Worm (Caenorhabditis elegans) whole organism, young adult: Measurements from ENCODE around the gene Y4C6B.1.
A peak's percentile ranks its signal among the peaks of the same experiment; 100 is the strongest.

Experiments
- B0019.2 ChIP-seq: fragments of 200-800 bp; sonication (Bioruptor generic); conservative IDR thresholded peaks from 2 replicates; pipeline ENCODE4 v1.3.6; 2022; ENCODE audit warnings: missing genetic modification reagents, missing genetic modification characterization, missing compliant biosample characterization
- C06A6.2 ChIP-seq: fragments of 200-800 bp; sonication (Bioruptor generic); conservative IDR thresholded peaks from 2 replicates; pipeline ENCODE4 v1.3.6; 2022; ENCODE audit warnings: missing genetic modification characterization, missing compliant biosample characterization
- F23B12.7 ChIP-seq: sonication (generic microtip); optimal IDR thresholded peaks from 2 replicates; lab custom pipeline; 2017; ENCODE audit warnings: missing genetic modification characterization, mild to moderate bottlenecking, missing compliant biosample characterization, antibody characterized with exemption, moderate library complexity; ENCODE audit not compliant: insufficient read depth
- F33H1.4 ChIP-seq: fragments of 200-800 bp; sonication (Bioruptor generic); IDR thresholded peaks from 2 replicates; pipeline ENCODE4 v1.3.6; 2022; ENCODE audit warnings: missing genetic modification reagents, missing genetic modification characterization, missing compliant biosample characterization
- F55B11.4 ChIP-seq: sonication (generic microtip); optimal IDR thresholded peaks from 2 replicates; lab custom pipeline; 2016; ENCODE audit warnings: missing compliant biosample characterization, missing genetic modification characterization, borderline replicate concordance; ENCODE audit not compliant: insufficient read depth
- K12H6.12 ChIP-seq: fragments of 200-800 bp; sonication (Bioruptor generic); optimal IDR thresholded peaks from 2 replicates; lab custom pipeline; 2018; ENCODE audit warnings: mild to moderate bottlenecking, missing genetic modification characterization, missing compliant biosample characterization
- Y53F4B.3 ChIP-seq: fragments of 200-800 bp; sonication (Bioruptor generic); IDR thresholded peaks from 2 replicates; pipeline ENCODE4 v1.3.6; 2022; ENCODE audit warnings: missing genetic modification reagents, missing genetic modification characterization, missing compliant biosample characterization
- ZK185.1 ChIP-seq: sonication (generic microtip); optimal IDR thresholded peaks from 2 replicates; lab custom pipeline; 2016; ENCODE audit warnings: mild to moderate bottlenecking, missing genetic modification characterization, missing compliant biosample characterization; ENCODE audit not compliant: poor library complexity, severe bottlenecking
- akir-1 ChIP-seq: fragments of 200-800 bp; sonication (Bioruptor generic); optimal IDR thresholded peaks from 2 replicates; lab custom pipeline; 2018; ENCODE audit warnings: mild to moderate bottlenecking, missing genetic modification characterization, moderate library complexity, missing compliant biosample characterization
- atf-7 ChIP-seq: sonication (generic microtip); optimal IDR thresholded peaks from 2 replicates; lab custom pipeline; 2017; ENCODE audit warnings: mild to moderate bottlenecking, missing genetic modification characterization, missing compliant biosample characterization
- bed-2 ChIP-seq: fragments of 200-800 bp; sonication (Bioruptor generic); IDR thresholded peaks from 2 replicates; pipeline ENCODE4 v1.3.6; 2022; ENCODE audit warnings: missing genetic modification reagents, missing genetic modification characterization, missing compliant biosample characterization
- ccch-3 ChIP-seq: fragments of 200-800 bp; sonication (Bioruptor generic); optimal IDR thresholded peaks from 2 replicates; lab custom pipeline; 2018; ENCODE audit warnings: mild to moderate bottlenecking, missing genetic modification characterization, missing compliant biosample characterization
- cebp-1 ChIP-seq, 2 experiments: fragments of 200-800 bp in 1 of 2; sonication (Bioruptor generic) in 1 of 2; sonication (generic microtip) in 1 of 2; IDR thresholded peaks in 1 of 2; optimal IDR thresholded peaks in 1 of 2; 2 replicates each; pipeline versions ENCODE4 v1.3.6 to Lab custom; 2017 to 2022; ENCODE audit warnings: missing compliant biosample characterization in 2 of 2, missing genetic modification characterization in 2 of 2, mild to moderate bottlenecking in 1 of 2, missing genetic modification reagents in 1 of 2, moderate library complexity in 1 of 2
- ceh-27 ChIP-seq: fragments of 200-800 bp; sonication (Bioruptor generic); optimal IDR thresholded peaks from 2 replicates; lab custom pipeline; 2018; ENCODE audit warnings: mild to moderate bottlenecking, missing genetic modification characterization, moderate library complexity, missing compliant biosample characterization
- dox-1 ChIP-seq: fragments of 200-800 bp; sonication (Bioruptor generic); IDR thresholded peaks from 2 replicates; pipeline ENCODE4 v1.3.6; 2022; ENCODE audit warnings: missing genetic modification reagents, missing genetic modification characterization, missing compliant biosample characterization
- ets-4 ChIP-seq: fragments of 200-800 bp; sonication (Bioruptor generic); optimal IDR thresholded peaks from 2 replicates; lab custom pipeline; 2018; ENCODE audit warnings: mild to moderate bottlenecking, missing genetic modification characterization, missing compliant biosample characterization
- gei-17 ChIP-seq: fragments of 200-800 bp; sonication (Bioruptor generic); optimal IDR thresholded peaks from 2 replicates; lab custom pipeline; 2018; ENCODE audit warnings: mild to moderate bottlenecking, missing genetic modification characterization, missing compliant biosample characterization
- hlh-12 ChIP-seq: sonication (generic microtip); optimal IDR thresholded peaks from 2 replicates; lab custom pipeline; 2016; ENCODE audit warnings: missing genetic modification characterization, missing compliant biosample characterization
- hrde-1 ChIP-seq: sonication (generic microtip); optimal IDR thresholded peaks from 2 replicates; lab custom pipeline; 2016; ENCODE audit warnings: missing genetic modification characterization, mild to moderate bottlenecking, missing compliant biosample characterization, moderate library complexity, missing genotype, missing genetic modification reagents, borderline replicate concordance
- let-526 ChIP-seq: fragments of 200-800 bp; sonication (Bioruptor generic); IDR thresholded peaks from 2 replicates; pipeline ENCODE4 v1.3.6; 2022; ENCODE audit warnings: missing genetic modification reagents, missing genetic modification characterization, missing compliant biosample characterization
- lin-54 ChIP-seq: fragments of 200-800 bp; sonication (Bioruptor generic); optimal IDR thresholded peaks from 2 replicates; lab custom pipeline; 2018; ENCODE audit warnings: mild to moderate bottlenecking, missing genetic modification characterization, missing compliant biosample characterization
- lsy-27 ChIP-seq: sonication (generic microtip); optimal IDR thresholded peaks from 2 replicates; lab custom pipeline; 2017; ENCODE audit warnings: missing genetic modification characterization, mild to moderate bottlenecking, missing compliant biosample characterization, antibody characterized with exemption, missing genotype, borderline replicate concordance; ENCODE audit not compliant: insufficient read depth
- nfya-2 ChIP-seq: fragments of 200-800 bp; sonication (Bioruptor generic); IDR thresholded peaks from 2 replicates; pipeline ENCODE4 v1.3.6; 2022; ENCODE audit warnings: missing genetic modification reagents, missing genetic modification characterization, missing compliant biosample characterization
- nfyb-1 ChIP-seq: fragments of 200-800 bp; sonication (Bioruptor generic); IDR thresholded peaks from 2 replicates; pipeline ENCODE4 v1.3.6; 2022; ENCODE audit warnings: missing genetic modification reagents, missing genetic modification characterization, missing compliant biosample characterization
- nhr-27 ChIP-seq: fragments of 200-800 bp; sonication (Bioruptor generic); optimal IDR thresholded peaks from 2 replicates; lab custom pipeline; 2018; ENCODE audit warnings: mild to moderate bottlenecking, missing genetic modification characterization, moderate library complexity, missing compliant biosample characterization
- nhr-80 ChIP-seq: sonication (generic microtip); optimal IDR thresholded peaks from 2 replicates; lab custom pipeline; 2016; ENCODE audit warnings: missing genetic modification characterization, missing compliant biosample characterization
- nhr-90 ChIP-seq: sonication (generic microtip); optimal IDR thresholded peaks from 2 replicates; lab custom pipeline; 2016; ENCODE audit warnings: missing genotype, mild to moderate bottlenecking, missing genetic modification characterization, missing compliant biosample characterization
- pbrm-1 ChIP-seq: fragments of 200-800 bp; sonication (Bioruptor generic); IDR thresholded peaks from 2 replicates; pipeline ENCODE4 v1.3.6; 2022; ENCODE audit warnings: missing genetic modification reagents, missing genetic modification characterization, missing compliant biosample characterization
- pha-4 ChIP-seq: fragments of 150-350 bp; sonication (generic microtip); optimal IDR thresholded peaks from 2 replicates; lab custom pipeline; 2014; ENCODE audit warnings: missing biosample characterization, missing genetic modification reagents, missing genetic modification characterization
- rcor-1 ChIP-seq: fragments of 200-800 bp; sonication (Bioruptor generic); IDR thresholded peaks from 2 replicates; pipeline ENCODE4 v1.3.6; 2022; ENCODE audit warnings: missing genetic modification reagents, missing genetic modification characterization, missing compliant biosample characterization
- rec-8 ChIP-seq, 2 experiments: sonication (generic microtip); optimal IDR thresholded peaks; 2 replicates each; lab custom pipeline; 2016; ENCODE audit warnings: mild to moderate bottlenecking in 2 of 2, missing genetic modification characterization in 2 of 2, missing genetic modification reagents in 2 of 2, missing genotype in 2 of 2, missing biosample characterization in 1 of 2, missing compliant biosample characterization in 1 of 2, moderate library complexity in 1 of 2
- sdz-38 ChIP-seq: sonication (generic microtip); optimal IDR thresholded peaks from 2 replicates; lab custom pipeline; 2016; ENCODE audit warnings: missing genotype, missing genetic modification characterization, missing compliant biosample characterization
- snpc-1.1 ChIP-seq: sonication (generic microtip); optimal IDR thresholded peaks from 2 replicates; lab custom pipeline; 2017; ENCODE audit warnings: missing genetic modification characterization, mild to moderate bottlenecking, missing compliant biosample characterization, antibody characterized with exemption, moderate library complexity, missing genotype, missing genetic modification reagents; ENCODE audit not compliant: insufficient read depth
- snpc-1.3 ChIP-seq: sonication (generic microtip); optimal IDR thresholded peaks from 2 replicates; lab custom pipeline; 2017; ENCODE audit warnings: missing genetic modification characterization, mild to moderate bottlenecking, missing compliant biosample characterization, antibody characterized with exemption, moderate library complexity, missing genotype, missing genetic modification reagents; ENCODE audit not compliant: insufficient read depth
- snpc-3.4 ChIP-seq: sonication (generic microtip); optimal IDR thresholded peaks from 2 replicates; lab custom pipeline; 2017; ENCODE audit warnings: missing genetic modification characterization, mild to moderate bottlenecking, missing compliant biosample characterization, antibody characterized with exemption, moderate library complexity, missing genotype, missing genetic modification reagents
- snpc-4 ChIP-seq, 5 experiments: fragments of 150-350 bp in 1 of 5; sonication (generic microtip) in 4 of 5; optimal IDR thresholded peaks; 2 replicates each; lab custom pipeline; 2014 to 2018; ENCODE audit warnings: missing genetic modification characterization in 5 of 5, missing biosample characterization in 3 of 5, antibody characterized with exemption in 2 of 5, mild to moderate bottlenecking in 2 of 5, missing compliant biosample characterization in 2 of 5, missing genotype in 2 of 5, moderate library complexity in 2 of 5, missing genetic modification reagents in 1 of 5
- tbp1 ChIP-seq: fragments of 200-800 bp; sonication (Bioruptor generic); optimal IDR thresholded peaks from 2 replicates; lab custom pipeline; 2018; ENCODE audit warnings: mild to moderate bottlenecking, missing genetic modification characterization, missing compliant biosample characterization
- tlf-1 ChIP-seq: fragments of 200-800 bp; sonication (Bioruptor generic); optimal IDR thresholded peaks from 2 replicates; lab custom pipeline; 2018; ENCODE audit warnings: mild to moderate bottlenecking, missing genetic modification characterization, missing compliant biosample characterization
- zfh-2 ChIP-seq: fragments of 200-800 bp; sonication (Bioruptor generic); conservative IDR thresholded peaks from 2 replicates; pipeline ENCODE4 v1.3.6; 2022; ENCODE audit warnings: missing genetic modification reagents, missing genetic modification characterization, missing compliant biosample characterization
- ztf-18 ChIP-seq: sonication (generic microtip); optimal IDR thresholded peaks from 2 replicates; lab custom pipeline; 2016; ENCODE audit warnings: missing genotype, mild to moderate bottlenecking, missing genetic modification characterization, missing compliant biosample characterization

Gene Y4C6B.1

ce11 chrIV:5344168-5344567, 10.1 kb upstream of the Y4C6B.1 start (continued):
- TF ChIP-seq tbp1 (GFP tag; lab: Kevin White, UChicago): peak; percentile 87
- TF ChIP-seq nhr-27: no peak
- TF ChIP-seq rec-8 (tag; optimal IDR thresholded peaks at IDR 0.05; lab: Kevin White, UChicago): no peak
- TF ChIP-seq hrde-1 (tag; lab: Kevin White, UChicago): no peak
- TF ChIP-seq lin-54 (GFP tag; lab: Kevin White, UChicago): peak; percentile 41
- no peak for TF ChIP-seq F55B11.4 (tag; lab: Kevin White, UChicago)
- peak; percentile 45 for TF ChIP-seq F23B12.7
- no peak for TF ChIP-seq gei-17 (GFP tag; lab: Kevin White, UChicago)
- no peak for TF ChIP-seq B0019.2 (GFP tag; lab: Robert Waterston, UW)
- no peak for TF ChIP-seq dox-1 (GFP tag; lab: Robert Waterston, UW)
- no peak for TF ChIP-seq ccch-3 (GFP tag; lab: Kevin White, UChicago)
- TF ChIP-seq akir-1 (GFP tag; lab: Kevin White, UChicago): no peak
- no peak for TF ChIP-seq pha-4 (tag; lab: Kevin White, UChicago)
- peak; percentile 21 for TF ChIP-seq nhr-80
- no peak for TF ChIP-seq ceh-27 (GFP tag; lab: Kevin White, UChicago)
- no peak for TF ChIP-seq hlh-12
- TF ChIP-seq lsy-27 (tag; lab: Kevin White, UChicago): no peak
- no peak for TF ChIP-seq Y53F4B.3 (GFP tag; lab: Robert Waterston, UW)
- TF ChIP-seq C06A6.2 (GFP tag; lab: Robert Waterston, UW): no peak
- TF ChIP-seq tlf-1: no peak
- TF ChIP-seq snpc-1.3: peak; percentile 36
- TF ChIP-seq nhr-90 (tag; lab: Kevin White, UChicago): peak; percentile 4
- TF ChIP-seq sdz-38 (tag; lab: Kevin White, UChicago): no peak
- TF ChIP-seq ztf-18 (tag; lab: Kevin White, UChicago): peak; percentile 30
- 0 out of 2 replicates have a peak, but pooled peaks have one; percentile 53 for TF ChIP-seq pbrm-1 (GFP tag; lab: Robert Waterston, UW)
- TF ChIP-seq ZK185.1 (tag; lab: Kevin White, UChicago): no peak
- no peak for TF ChIP-seq ets-4 (GFP tag; lab: Kevin White, UChicago)
- TF ChIP-seq snpc-1.1 (tag; lab: Kevin White, UChicago): peak; percentile 87
- no peak for TF ChIP-seq zfh-2 (GFP tag; lab: Robert Waterston, UW)
- no peak for TF ChIP-seq K12H6.12 (tag; lab: Kevin White, UChicago)
- TF ChIP-seq F33H1.4: no peak
- TF ChIP-seq bed-2 (GFP tag; lab: Robert Waterston, UW): no peak
- TF ChIP-seq snpc-3.4: no peak
- no peak for TF ChIP-seq rcor-1 (GFP tag; lab: Robert Waterston, UW)
- no peak for TF ChIP-seq nfya-2 (GFP tag; lab: Robert Waterston, UW)
- TF ChIP-seq let-526 (GFP tag; lab: Robert Waterston, UW): no peak
- peak; percentile 0 for TF ChIP-seq atf-7 (tag; lab: Kevin White, UChicago)
- peak; percentile 83 for TF ChIP-seq snpc-4 (GFP tag; optimal IDR thresholded peaks at IDR 0.05; lab: Kevin White, UChicago)
- TF ChIP-seq snpc-4 (tag; optimal IDR thresholded peaks at IDR 0.05; lab: Kevin White, UChicago): peak; percentile 71 to 93 (median 90)
- no peak for TF ChIP-seq cebp-1 (GFP tag; IDR thresholded peaks at IDR 0.05; lab: Robert Waterston, UW)
- no peak for TF ChIP-seq cebp-1 (tag; optimal IDR thresholded peaks at IDR 0.05; lab: Kevin White, UChicago)
- TF ChIP-seq nfyb-1 (GFP tag; lab: Robert Waterston, UW): 0 out of 2 replicates have a peak, but pooled peaks have one; percentile 36
